Worm (Caenorhabditis elegans) whole organism, L1 larva: ENCODE results near the gene nhr-209.

Experiments
- fkh-4 ChIP-seq: sonication (generic microtip); optimal IDR thresholded peaks from 2 replicates; lab custom pipeline; 2016; ENCODE audit warnings: missing compliant biosample characterization, missing genetic modification characterization, borderline replicate concordance
- lin-13 ChIP-seq: fragments of 150-350 bp; optimal IDR thresholded peaks from 2 replicates; lab custom pipeline; 2014; ENCODE audit warnings: missing biosample characterization, missing genetic modification reagents, missing genetic modification characterization
- mep-1 ChIP-seq: fragments of 150-350 bp; optimal IDR thresholded peaks from 2 replicates; lab custom pipeline; 2014; ENCODE audit warnings: missing biosample characterization, missing genetic modification characterization
- nhr-11 ChIP-seq: fragments of 150-350 bp; optimal IDR thresholded peaks from 2 replicates; lab custom pipeline; 2014; ENCODE audit warnings: missing biosample characterization, missing genetic modification characterization

DNA sequence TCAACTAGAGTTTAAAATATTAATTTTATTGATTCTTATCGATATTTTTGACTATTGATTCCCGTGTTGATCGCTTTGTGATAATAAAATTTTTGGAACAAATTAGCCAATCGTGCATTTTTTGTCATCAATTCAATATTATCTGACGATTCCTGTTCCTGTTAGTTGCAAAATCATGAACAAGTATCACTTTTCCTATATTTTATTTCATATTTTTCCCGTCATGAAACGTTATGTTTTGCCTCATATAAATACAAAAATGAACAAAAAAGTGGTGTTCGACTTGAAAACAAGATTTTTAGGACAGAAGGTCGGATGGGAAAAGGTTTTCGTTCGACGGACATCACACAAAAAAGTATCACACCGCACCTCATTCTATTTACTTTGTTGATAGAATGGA is 23.3 kb downstream of the nhr-209 start, which contains the start of gene C13C4.6:
- TF ChIP-seq mep-1 = no peak
- TF ChIP-seq lin-13 (GFP tag; lab: Kevin White, UChicago) = no peak
- no peak for TF ChIP-seq fkh-4 (tag; lab: Kevin White, UChicago)
- TF ChIP-seq nhr-11 = no peak
